Worm (Caenorhabditis elegans): Measurements from ENCODE around the gene C25G4.7.

C25G4.7 gene

ce11 chrIV:12414601-12415000 is 42.1 kb upstream of the C25G4.7 start:
- TF ChIP-seq F39B2.1 (GFP tag; IDR thresholded peaks at IDR 0.05) (no peak), sdz-38 (tag; optimal IDR thresholded peaks at IDR 0.05) (no peak), ceh-91 (GFP tag; IDR thresholded peaks at IDR 0.05) (no peak), ztf-28 (GFP tag; IDR thresholded peaks at IDR 0.05) (no peak), ets-4 (GFP tag; optimal IDR thresholded peaks at IDR 0.05) (no peak), hsf-1 (GFP tag; IDR thresholded peaks at IDR 0.05) (no peak), zfh-2 (GFP tag; conservative IDR thresholded peaks at IDR 0.05) (no peak), ceh-79 (tag; optimal IDR thresholded peaks at IDR 0.05) (no peak), gei-17 (GFP tag; optimal IDR thresholded peaks at IDR 0.05) (no peak), rcor-1 (GFP tag; IDR thresholded peaks at IDR 0.05) (no peak), mes-4 (tag; optimal IDR thresholded peaks at IDR 0.05) (no peak), F49E8.2 (tag; optimal IDR thresholded peaks at IDR 0.05; ENCODE audit: insufficient read depth) (no peak), snpc-3.4 (tag; optimal IDR thresholded peaks at IDR 0.05) (no peak), ztf-26 (tag; optimal IDR thresholded peaks at IDR 0.05) (no peak), him-1 (tag; optimal IDR thresholded peaks at IDR 0.05) (no peak), egl-18 (GFP tag; IDR thresholded peaks at IDR 0.05) (no peak), rpc-1 (optimal IDR thresholded peaks at IDR 0.05) (no peak), rpc-1 (tag; optimal IDR thresholded peaks at IDR 0.05) (no peak), bed-1 (GFP tag; IDR thresholded peaks at IDR 0.05) (no peak)

ce11 chrIV:12416629-12417404 is 39.9 kb upstream of the C25G4.7 start:
- 0 out of 2 replicates have a peak, but pooled peaks have one; percentile 40 for TF ChIP-seq attf-6 (GFP tag; IDR thresholded peaks at IDR 0.05)
- TF ChIP-seq Y67H2A.10 (GFP tag; conservative IDR thresholded peaks at IDR 0.05): no peak
- TF ChIP-seq atf-7 (tag; optimal IDR thresholded peaks at IDR 0.05): peak; percentile 11
- TF ChIP-seq F49E8.2 (tag; optimal IDR thresholded peaks at IDR 0.05; ENCODE audit: insufficient read depth): peak; percentile 40
- peak; percentile 57 for TF ChIP-seq athp-1 (tag; optimal IDR thresholded peaks at IDR 0.05)
- peak; percentile 40 for TF ChIP-seq madf-6 (GFP tag; IDR thresholded peaks at IDR 0.05)
- TF ChIP-seq F57A8.1 (GFP tag; optimal IDR thresholded peaks at IDR 0.05): no peak
- peak; percentile 71 for TF ChIP-seq rpc-1 (optimal IDR thresholded peaks at IDR 0.05)
- TF ChIP-seq rpc-1 (tag; optimal IDR thresholded peaks at IDR 0.05): peak; percentile 80
- TF ChIP-seq nfyb-1 (GFP tag; IDR thresholded peaks at IDR 0.05): peak; percentile 41; the same call in 1 of the 2 replicates
- TF ChIP-seq lin-40 (tag; optimal IDR thresholded peaks at IDR 0.05): no peak
- TF ChIP-seq hmg-20 (GFP tag; IDR thresholded peaks at IDR 0.05): no peak
- no peak for TF ChIP-seq lag-1 (GFP tag; IDR thresholded peaks at IDR 0.05)
- peak; percentile 31; the same call in 1 of the 2 replicates for TF ChIP-seq F33H1.4 (GFP tag; IDR thresholded peaks at IDR 0.05)
- TF ChIP-seq zim-3 (tag; optimal IDR thresholded peaks at IDR 0.05): peak; percentile 33
- peak; percentile 43 for TF ChIP-seq ZK185.1 (tag; optimal IDR thresholded peaks at IDR 0.05; ENCODE audit: poor library complexity, severe bottlenecking)
- TF ChIP-seq F23B12.7 (tag; optimal IDR thresholded peaks at IDR 0.05; ENCODE audit: insufficient read depth): no peak
- TF ChIP-seq lsl-1 (GFP tag; optimal IDR thresholded peaks at IDR 0.05): peak; percentile 41
- peak; percentile 33; the same call in 1 of the 2 replicates for TF ChIP-seq B0336.3 (GFP tag; IDR thresholded peaks at IDR 0.05)
- TF ChIP-seq ztf-18 (tag; optimal IDR thresholded peaks at IDR 0.05): peak; percentile 51
- peak; percentile 60 for TF ChIP-seq die-1 (tag; optimal IDR thresholded peaks at IDR 0.05)
- TF ChIP-seq F37B4.10 (GFP tag; IDR thresholded peaks at IDR 0.05): no peak
- TF ChIP-seq ceh-100 (GFP tag; IDR thresholded peaks at IDR 0.05): no peak
- TF ChIP-seq mcd-1 (GFP tag; IDR thresholded peaks at IDR 0.05): peak; percentile 40; the same call in 1 of the 2 replicates
- no peak for TF ChIP-seq cebp-1 (GFP tag; IDR thresholded peaks at IDR 0.05)
- TF ChIP-seq cebp-1 (tag; optimal IDR thresholded peaks at IDR 0.05): peak; percentile 44
- TF ChIP-seq sea-2 (GFP tag; IDR thresholded peaks at IDR 0.05): no peak
- no peak for TF ChIP-seq fkh-3 (tag; optimal IDR thresholded peaks at IDR 0.05)
- no peak for TF ChIP-seq pbrm-1 (GFP tag; IDR thresholded peaks at IDR 0.05)
- TF ChIP-seq repo-1 (tag; optimal IDR thresholded peaks at IDR 0.05): no peak
- TF ChIP-seq hrde-1 (tag; optimal IDR thresholded peaks at IDR 0.05; ENCODE audit: borderline replicate concordance): no peak
